Worm (Caenorhabditis elegans) whole organism, L4/young adult: ENCODE data around the gene srh-59.

Experiments used
- W03F9.2 ChIP-seq: fragments of 150-350 bp; optimal IDR thresholded peaks from 2 replicates; lab custom pipeline; 2014; ENCODE audit warnings: missing biosample characterization, missing genetic modification characterization
- him-1 ChIP-seq: sonication (generic microtip); optimal IDR thresholded peaks from 2 replicates; lab custom pipeline; 2016; ENCODE audit warnings: missing genotype, missing genetic modification reagents, missing genetic modification characterization, missing compliant biosample characterization

ce11 chrII:3576742-3577141, 5.1 kb upstream of the srh-59 start, which contains the start of gene clec-132:
- TF ChIP-seq him-1 (tag; lab: Kevin White, UChicago) (no peak), W03F9.2 (tag; lab: Kevin White, UChicago) (no peak)
